Worm (Caenorhabditis elegans): ENCODE data around the gene klo-1.

The klo-1 gene

DNA sequence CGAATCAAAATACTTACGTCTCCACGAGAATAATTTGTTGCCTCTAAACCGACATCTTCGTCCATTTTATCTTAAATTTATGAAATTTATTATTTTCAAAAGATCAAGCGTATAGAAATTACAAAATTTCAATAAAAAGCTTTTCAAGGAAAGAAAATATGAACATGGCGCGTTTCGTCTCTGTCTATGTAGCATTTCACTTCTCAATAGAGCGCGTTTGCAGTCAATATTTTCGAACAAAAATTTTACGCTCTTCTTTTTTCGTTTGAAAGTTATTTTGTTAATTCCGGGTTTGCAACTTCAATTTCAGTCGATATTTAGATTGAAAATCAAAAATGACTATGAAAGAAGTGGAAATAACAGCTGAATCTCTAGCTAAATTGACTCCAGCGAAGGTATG is 26.2 kb upstream of the klo-1 start, which contains the start of the genes hcf-1 and swd-2.2 (continued):
- no peak for TF ChIP-seq skn-1 (tag; optimal IDR thresholded peaks at IDR 0.05)
- TF ChIP-seq mdl-1 (tag; optimal IDR thresholded peaks at IDR 0.05): no peak
- no peak for TF ChIP-seq nhr-25 (tag; optimal IDR thresholded peaks at IDR 0.05)
- no peak for TF ChIP-seq elt-1 (tag; optimal IDR thresholded peaks at IDR 0.05)
- no peak for TF ChIP-seq unc-62 (GFP tag; optimal IDR thresholded peaks at IDR 0.05)
- TF ChIP-seq ceh-9 (tag; optimal IDR thresholded peaks at IDR 0.05): no peak
- no peak for TF ChIP-seq ceh-16 (tag; optimal IDR thresholded peaks at IDR 0.05)
- no peak for TF ChIP-seq fos-1 (tag; optimal IDR thresholded peaks at IDR 0.05)
- TF ChIP-seq lsy-12 (tag; optimal IDR thresholded peaks at IDR 0.05): no peak
- TF ChIP-seq egl-5 (tag; optimal IDR thresholded peaks at IDR 0.05): no peak
- no peak for TF ChIP-seq fkh-10 (GFP tag; optimal IDR thresholded peaks at IDR 0.05)
- TF ChIP-seq ama-1 (optimal IDR thresholded peaks at IDR 0.05): no peak
- TF ChIP-seq R02D3.7 (tag; optimal IDR thresholded peaks at IDR 0.05): peak; percentile 5
- peak; percentile 28 for TF ChIP-seq nhr-23 (tag; optimal IDR thresholded peaks at IDR 0.05)
- peak; percentile 13 for TF ChIP-seq snpc-4 (tag; optimal IDR thresholded peaks at IDR 0.05)

ce11 chrIV:7770162-7770561 is 22.1 kb upstream of the klo-1 start, which contains the start of gene rdl-1:
TSS of gene rdl-1 (minus strand) at chrIV:7770262.
- TF ChIP-seq R02D3.7 (tag; optimal IDR thresholded peaks at IDR 0.05) (no peak), pqm-1 (tag; optimal IDR thresholded peaks at IDR 0.05) (no peak), hmg-11 (tag; optimal IDR thresholded peaks at IDR 0.05) (no peak), eor-1 (tag; optimal IDR thresholded peaks at IDR 0.05) (no peak), ceh-16 (tag; optimal IDR thresholded peaks at IDR 0.05) (no peak), ama-1 (optimal IDR thresholded peaks at IDR 0.05) (no peak), jun-1 (tag; optimal IDR thresholded peaks at IDR 0.05) (no peak), ztf-4 (tag; optimal IDR thresholded peaks at IDR 0.05) (no peak), nhr-237 (tag; optimal IDR thresholded peaks at IDR 0.05) (no peak), nhr-43 (tag; optimal IDR thresholded peaks at IDR 0.05; ENCODE audit: poor library complexity, severe bottlenecking) (no peak), tbx-2 (tag; optimal IDR thresholded peaks at IDR 0.05) (no peak), elt-2 (tag; optimal IDR thresholded peaks at IDR 0.05) (no peak), ZK546.5 (tag; optimal IDR thresholded peaks at IDR 0.05) (no peak), nhr-25 (tag; optimal IDR thresholded peaks at IDR 0.05) (no peak), nhr-67 (tag; optimal IDR thresholded peaks at IDR 0.05) (no peak), skn-1 (tag; optimal IDR thresholded peaks at IDR 0.05) (no peak), zag-1 (tag; optimal IDR thresholded peaks at IDR 0.05) (no peak), unc-62 (GFP tag; optimal IDR thresholded peaks at IDR 0.05) (no peak)

DNA sequence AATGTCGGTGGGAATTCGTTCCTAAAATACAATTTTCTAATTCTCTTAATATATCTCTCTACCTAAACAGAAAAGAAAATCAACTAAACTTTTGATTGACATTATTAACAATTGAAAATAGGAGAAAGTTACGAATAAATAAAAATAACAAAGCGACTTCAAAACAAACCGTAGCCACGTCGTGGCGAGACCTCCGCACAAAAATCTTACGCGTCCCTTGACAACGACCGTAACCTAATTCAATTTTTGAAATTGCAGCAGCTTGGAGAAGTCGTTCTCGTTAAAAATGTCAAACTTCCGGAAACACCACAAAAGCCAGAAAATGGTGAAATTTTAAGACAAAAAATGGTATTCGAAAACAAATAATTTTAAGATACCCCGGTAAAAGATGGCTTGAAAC is 16.3 kb upstream of the klo-1 start:
- TF ChIP-seq ceh-9 (tag; optimal IDR thresholded peaks at IDR 0.05): no peak
- no peak for TF ChIP-seq egl-5 (tag; optimal IDR thresholded peaks at IDR 0.05)
- no peak for TF ChIP-seq nhr-11 (tag; optimal IDR thresholded peaks at IDR 0.05)
- no peak for TF ChIP-seq unc-39 (tag; optimal IDR thresholded peaks at IDR 0.05)
- TF ChIP-seq sea-2 (GFP tag; optimal IDR thresholded peaks at IDR 0.05): no peak
- TF ChIP-seq skn-1 (tag; optimal IDR thresholded peaks at IDR 0.05): no peak
- no peak for TF ChIP-seq snpc-4 (tag; optimal IDR thresholded peaks at IDR 0.05)
- TF ChIP-seq nfya-1 (tag; optimal IDR thresholded peaks at IDR 0.05; ENCODE audit: insufficient read depth): no peak
- no peak for TF ChIP-seq ceh-16 (tag; optimal IDR thresholded peaks at IDR 0.05)
- TF ChIP-seq zag-1 (tag; optimal IDR thresholded peaks at IDR 0.05): no peak
- TF ChIP-seq pqm-1 (tag; optimal IDR thresholded peaks at IDR 0.05): no peak
- no peak for TF ChIP-seq nhr-77 (tag; optimal IDR thresholded peaks at IDR 0.05)
- TF ChIP-seq nhr-12 (tag; optimal IDR thresholded peaks at IDR 0.05): no peak
- TF ChIP-seq nhr-76 (tag; optimal IDR thresholded peaks at IDR 0.05): no peak
- TF ChIP-seq nhr-67 (tag; optimal IDR thresholded peaks at IDR 0.05): no peak

ce11 chrIV:7763748-7764147 is 15.7 kb upstream of the klo-1 start, which contains the start of the genes C46A5.6 and C46A5.1:
TSS of gene C46A5.6 (minus strand) at chrIV:7763848.
TSS of gene C46A5.1 (plus strand) at chrIV:7763931.
- TF ChIP-seq ZK546.5 (tag; optimal IDR thresholded peaks at IDR 0.05): no peak
- no peak for TF ChIP-seq ama-1 (optimal IDR thresholded peaks at IDR 0.05)
- TF ChIP-seq unc-39 (tag; optimal IDR thresholded peaks at IDR 0.05): no peak
- TF ChIP-seq snpc-4 (tag; optimal IDR thresholded peaks at IDR 0.05): no peak
- TF ChIP-seq eor-1 (tag; optimal IDR thresholded peaks at IDR 0.05): no peak
- TF ChIP-seq ceh-28 (tag; optimal IDR thresholded peaks at IDR 0.05): no peak
- TF ChIP-seq mml-1 (tag; optimal IDR thresholded peaks at IDR 0.05): no peak
- no peak for TF ChIP-seq ceh-16 (tag; optimal IDR thresholded peaks at IDR 0.05)
- no peak for TF ChIP-seq nhr-28 (tag; optimal IDR thresholded peaks at IDR 0.05)
- TF ChIP-seq pqm-1 (tag; optimal IDR thresholded peaks at IDR 0.05): no peak
- no peak for TF ChIP-seq sea-2 (GFP tag; optimal IDR thresholded peaks at IDR 0.05)
